Worm (Caenorhabditis elegans) whole organism, midembryonic: Measurements from ENCODE around the gene clec-129.

Experiments used
- T22C8.4 ChIP-seq: fragments of 200-800 bp; sonication (Bioruptor generic); IDR thresholded peaks from 2 replicates; pipeline ENCODE4 v1.3.6; 2022; ENCODE audit warnings: missing genetic modification characterization, missing compliant biosample characterization
- cog-1 ChIP-seq: sonication (generic microtip); optimal IDR thresholded peaks from 2 replicates; lab custom pipeline; 2016; ENCODE audit warnings: missing genetic modification characterization, missing compliant biosample characterization
- flt-1 ChIP-seq: fragments of 200-800 bp; sonication (Bioruptor generic); IDR thresholded peaks from 2 replicates; pipeline ENCODE4 v1.3.6; 2022; ENCODE audit warnings: missing genetic modification characterization, missing compliant biosample characterization
- klf-2 ChIP-seq: fragments of 200-800 bp; sonication (Bioruptor generic); conservative IDR thresholded peaks from 2 replicates; pipeline ENCODE4 v1.3.6; 2022; ENCODE audit warnings: missing genetic modification reagents, missing genetic modification characterization, missing compliant biosample characterization
- med-1 ChIP-seq: sonication (generic microtip); optimal IDR thresholded peaks from 2 replicates; lab custom pipeline; 2017; ENCODE audit warnings: missing genetic modification characterization, mild to moderate bottlenecking, missing compliant biosample characterization, antibody characterized with exemption, missing genetic modification reagents; ENCODE audit not compliant: insufficient read depth
- tab-1 ChIP-seq: fragments of 200-800 bp; sonication (Bioruptor generic); IDR thresholded peaks from 2 replicates; pipeline ENCODE4 v1.3.6; 2022; ENCODE audit warnings: missing genetic modification characterization, missing compliant biosample characterization
- ztf-23 ChIP-seq: fragments of 200-800 bp; sonication (Bioruptor generic); IDR thresholded peaks from 2 replicates; pipeline ENCODE4 v1.3.6; 2022; ENCODE audit warnings: missing genetic modification reagents, missing genetic modification characterization, missing compliant biosample characterization
- ztf-29 ChIP-seq: fragments of 200-800 bp; sonication (Bioruptor generic); IDR thresholded peaks from 2 replicates; pipeline ENCODE4 v1.3.6; 2022; ENCODE audit warnings: missing genetic modification reagents, missing genetic modification characterization, missing compliant biosample characterization

DNA sequence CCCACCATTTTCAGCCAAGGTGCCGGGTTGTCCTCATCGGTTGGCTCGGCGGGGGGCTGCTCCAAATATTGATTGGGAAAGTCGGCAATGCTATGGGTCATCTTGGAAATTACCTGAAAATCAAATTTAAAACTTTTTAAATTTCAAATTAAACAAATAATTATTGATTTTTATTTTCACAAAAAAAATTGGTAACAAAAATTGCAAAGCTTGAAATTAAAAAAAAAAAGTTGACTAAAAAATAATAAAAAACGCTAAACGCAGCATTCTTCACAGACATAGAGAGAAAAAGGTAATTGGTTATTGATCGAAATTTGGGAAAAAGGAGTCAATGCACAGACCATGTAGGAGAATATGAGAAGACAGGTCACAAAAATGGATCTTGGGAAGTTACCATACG, 27.4 kb downstream of the clec-129 start, which contains the start of gene Y49F6A.11:
- TF ChIP-seq ztf-23 (no peak), med-1 (GFP tag; lab: Kevin White, UChicago) (no peak), tab-1 (GFP tag; lab: Robert Waterston, UW) (no peak), flt-1 (GFP tag; lab: Robert Waterston, UW) (no peak), klf-2 (GFP tag; lab: Robert Waterston, UW) (no peak), ztf-29 (no peak), T22C8.4 (GFP tag; lab: Robert Waterston, UW) (no peak), cog-1 (no peak)
